Fruit fly (Drosophila melanogaster): Measurements from ENCODE around the gene CG7720.

The CG7720 gene

DNA sequence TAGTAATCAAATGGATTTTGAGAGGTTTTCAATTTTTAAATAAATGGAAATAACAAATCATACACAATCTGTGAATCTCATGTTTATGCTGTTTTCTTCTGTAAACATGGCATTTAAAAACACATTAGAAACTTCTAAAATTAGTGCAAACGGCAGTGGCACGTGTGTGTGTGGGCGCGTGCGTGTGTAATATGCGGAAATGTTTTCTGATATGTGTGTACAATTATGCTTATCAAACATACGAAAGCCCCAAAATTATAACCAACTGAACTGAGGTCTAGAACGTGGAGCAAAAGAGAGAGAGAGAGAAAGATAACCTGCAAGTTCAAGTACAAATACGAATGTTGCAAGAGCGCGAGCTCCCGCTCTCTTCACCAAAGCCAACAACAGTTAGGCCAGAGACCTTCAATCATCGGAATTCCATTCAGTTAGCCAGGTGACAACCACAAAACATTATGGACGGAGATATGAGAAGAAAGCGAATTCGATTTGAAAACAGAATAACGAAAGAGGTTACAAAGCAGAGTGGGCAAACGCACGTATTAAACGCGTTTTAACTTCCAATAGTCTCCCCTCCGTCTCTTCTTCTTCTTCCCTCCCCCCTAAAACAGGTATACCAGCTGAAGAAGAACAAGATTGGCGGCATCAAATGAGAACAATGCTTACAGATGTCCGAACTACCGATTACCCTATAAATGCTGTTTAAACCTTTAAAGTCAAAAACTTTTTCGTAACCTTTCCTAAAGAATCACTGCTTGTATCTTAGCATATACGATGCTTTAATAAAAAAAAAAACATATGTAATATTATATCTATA is 53.7 kb downstream of the CG7720 start (continued):
- peak; percentile 94 for TF ChIP-seq CG32767 (GFP tag; IDR thresholded peaks at IDR 0.05)
- peak; percentile 96 for TF ChIP-seq HmgZ (tag; optimal IDR thresholded peaks at IDR 0.05)
- peak; percentile 98 for TF ChIP-seq Dbx (GFP tag; IDR thresholded peaks at IDR 0.05)
- peak; percentile 93 for TF ChIP-seq Spps (tag; optimal IDR thresholded peaks at IDR 0.05)
- peak; percentile 97 for TF ChIP-seq lmd (GFP tag; IDR thresholded peaks at IDR 0.05)
- TF ChIP-seq CG7786 (GFP tag; optimal IDR thresholded peaks at IDR 0.05), result peak; percentile 86
- TF ChIP-seq dan (GFP tag; IDR thresholded peaks at IDR 0.05), result peak; percentile 68; the same call in 1 of the 2 replicates
- TF ChIP-seq Blimp-1 (GFP tag; optimal IDR thresholded peaks at IDR 0.05), result peak; percentile 96
- peak; percentile 96 for TF ChIP-seq Dek (tag; optimal IDR thresholded peaks at IDR 0.05)
- TF ChIP-seq D19B (GFP tag; optimal IDR thresholded peaks at IDR 0.05), result peak; percentile 99
- TF ChIP-seq E2f2 (GFP tag; IDR thresholded peaks at IDR 0.05), result peak; percentile 81
- TF ChIP-seq CG13123 (GFP tag; optimal IDR thresholded peaks at IDR 0.05), result peak; percentile 80
- TF ChIP-seq oc (tag; optimal IDR thresholded peaks at IDR 0.05), result peak; percentile 97
- TF ChIP-seq nom (GFP tag; optimal IDR thresholded peaks at IDR 0.05), result peak; percentile 72
- peak; percentile 97 for TF ChIP-seq rib (GFP tag; IDR thresholded peaks at IDR 0.05)
- TF ChIP-seq Nf-YC (tag; optimal IDR thresholded peaks at IDR 0.05), result peak; percentile 79
- TF ChIP-seq Oaz (GFP tag; IDR thresholded peaks at IDR 0.05), result peak; percentile 93
- peak; percentile 98 for TF ChIP-seq row (GFP tag; IDR thresholded peaks at IDR 0.05)
- TF ChIP-seq Mes4 (GFP tag; optimal IDR thresholded peaks at IDR 0.05), result peak; percentile 55
- peak; percentile 84 to 98 for TF ChIP-seq bsh (GFP tag; optimal IDR thresholded peaks at IDR 0.05)
- TF ChIP-seq HLH4C (GFP tag; IDR thresholded peaks at IDR 0.05; ENCODE audit: partially characterized antibody), result no peak
- TF ChIP-seq bigmax (GFP tag; optimal IDR thresholded peaks at IDR 0.05), result peak; percentile 44
- TF ChIP-seq zfh2 (GFP tag; optimal IDR thresholded peaks at IDR 0.05), result peak; percentile 89
- peak; percentile 98 for TF ChIP-seq CG7372 (GFP tag; IDR thresholded peaks at IDR 0.05)
- TF ChIP-seq CG6654 (GFP tag; optimal IDR thresholded peaks at IDR 0.05), result peak; percentile 87
- peak; percentile 88 for TF ChIP-seq ewg (GFP tag; optimal IDR thresholded peaks at IDR 0.05)
- peak in 1 of 2 experiments; percentile 79 for TF ChIP-seq Hr78 (GFP tag; optimal IDR thresholded peaks at IDR 0.05)
- TF ChIP-seq CG11695 (GFP tag; IDR thresholded peaks at IDR 0.05), result peak; percentile 96
- peak; percentile 97 for TF ChIP-seq CG11504 (tag; optimal IDR thresholded peaks at IDR 0.05)
- TF ChIP-seq MBD-R2 (GFP tag; IDR thresholded peaks at IDR 0.05), result peak; percentile 96
- TF ChIP-seq usp (GFP tag; optimal IDR thresholded peaks at IDR 0.05), result no peak
- peak; percentile 95 for TF ChIP-seq CG2889 (GFP tag; IDR thresholded peaks at IDR 0.05)
- TF ChIP-seq klu (GFP tag; IDR thresholded peaks at IDR 0.05), result peak; percentile 93
- TF ChIP-seq bab2 (GFP tag; optimal IDR thresholded peaks at IDR 0.05), result peak; percentile 82
- peak; percentile 98 for TF ChIP-seq Rfx (GFP tag; IDR thresholded peaks at IDR 0.05)
- peak; percentile 97 for TF ChIP-seq CG13296 (GFP tag; optimal IDR thresholded peaks at IDR 0.05)
- peak; percentile 95 for TF ChIP-seq chm (GFP tag; IDR thresholded peaks at IDR 0.05)
- peak; percentile 91 for TF ChIP-seq odd (GFP tag; optimal IDR thresholded peaks at IDR 0.05)
- TF ChIP-seq tin (GFP tag; optimal IDR thresholded peaks at IDR 0.05), result peak; percentile 96
- TF ChIP-seq aop (GFP tag; IDR thresholded peaks at IDR 0.05), result peak; percentile 73
- peak; percentile 92 for TF ChIP-seq ATbp (GFP tag; optimal IDR thresholded peaks at IDR 0.05)
- peak in 1 of 2 experiments; percentile 42 for TF ChIP-seq insv (GFP tag; optimal IDR thresholded peaks at IDR 0.05)
- peak; percentile 96 for TF ChIP-seq Xbp1 (GFP tag; optimal IDR thresholded peaks at IDR 0.05)
- peak; percentile 94 for TF ChIP-seq sqz (GFP tag; optimal IDR thresholded peaks at IDR 0.05)
- peak; percentile 83 for TF ChIP-seq Nf-YB (GFP tag; optimal IDR thresholded peaks at IDR 0.05)
- peak; percentile 90 for TF ChIP-seq Usf (GFP tag; optimal IDR thresholded peaks at IDR 0.05)
- peak; percentile 67 for TF ChIP-seq mirr (GFP tag; optimal IDR thresholded peaks at IDR 0.05)
- no peak for TF ChIP-seq gfzf (GFP tag; optimal IDR thresholded peaks at IDR 0.05)

Data from whole organism, embryonic.